Fruit fly (Drosophila melanogaster) whole organism, embryonic: ENCODE data around the gene CG13898.

Experiments
- Ada2b ChIP-seq: fragments of 200-800 bp; sonication (Bioruptor generic); IDR thresholded peaks from 2 replicates; pipeline ENCODE4 v1.3.6; 2022; ENCODE audit warnings: missing biosample characterization, missing genetic modification characterization
- BEAF-32 ChIP-seq: fragments of 200-800 bp; sonication (Bioruptor generic); optimal IDR thresholded peaks from 3 replicates; lab custom pipeline; 2017; ENCODE audit warnings: missing biosample characterization, missing genetic modification characterization, mild to moderate bottlenecking, moderate library complexity, missing genetic modification reagents
- CG12219 ChIP-seq: fragments of 200-800 bp; sonication (Bioruptor generic); optimal IDR thresholded peaks from 3 replicates; lab custom pipeline; 2018; ENCODE audit warnings: missing biosample characterization, mild to moderate bottlenecking, missing genetic modification characterization
- CG12769 ChIP-seq: fragments of 200-800 bp; sonication (Bioruptor generic); optimal IDR thresholded peaks from 2 replicates; lab custom pipeline; 2019; ENCODE audit warnings: missing biosample characterization, mild to moderate bottlenecking, missing genetic modification characterization, moderate library complexity
- CG13296 ChIP-seq: fragments of 200-800 bp; sonication (Bioruptor generic); optimal IDR thresholded peaks from 3 replicates; lab custom pipeline; 2018; ENCODE audit warnings: missing biosample characterization, mild to moderate bottlenecking, missing genetic modification characterization
- CG13775 ChIP-seq: fragments of 200-800 bp; sonication (Bioruptor generic); optimal IDR thresholded peaks from 3 replicates; lab custom pipeline; 2017; ENCODE audit warnings: missing biosample characterization, mild to moderate bottlenecking, missing genetic modification characterization
- CG14710 ChIP-seq: fragments of 200-800 bp; sonication (Bioruptor generic); optimal IDR thresholded peaks from 3 replicates; lab custom pipeline; 2019; ENCODE audit warnings: missing biosample characterization, mild to moderate bottlenecking, missing genetic modification characterization, moderate library complexity
- CG14965 ChIP-seq: fragments of 200-800 bp; sonication (Bioruptor generic); optimal IDR thresholded peaks from 2 replicates; lab custom pipeline; 2016; ENCODE audit warnings: missing biosample characterization, missing genetic modification characterization, borderline replicate concordance
- CG1603 ChIP-seq: fragments of 200-800 bp; sonication (Bioruptor generic); optimal IDR thresholded peaks from 2 replicates; lab custom pipeline; 2019; ENCODE audit warnings: missing biosample characterization, mild to moderate bottlenecking, missing genetic modification characterization, moderate library complexity
- CG17328 ChIP-seq: fragments of 200-800 bp; sonication (Bioruptor generic); IDR thresholded peaks from 2 replicates; pipeline ENCODE4 v1.3.6; 2022; ENCODE audit warnings: missing biosample characterization, missing genetic modification characterization
- CG17568 ChIP-seq: fragments of 200-800 bp; sonication (Bioruptor generic); optimal IDR thresholded peaks from 2 replicates; lab custom pipeline; 2018; ENCODE audit warnings: missing biosample characterization, mild to moderate bottlenecking, missing genetic modification characterization, moderate library complexity
- CG17802 ChIP-seq: fragments of 200-800 bp; sonication (Bioruptor generic); optimal IDR thresholded peaks from 2 replicates; lab custom pipeline; 2018; ENCODE audit warnings: missing biosample characterization, mild to moderate bottlenecking, missing genetic modification characterization, moderate library complexity
- CG2678 ChIP-seq: fragments of 200-800 bp; sonication (Bioruptor generic); optimal IDR thresholded peaks from 3 replicates; lab custom pipeline; 2019; ENCODE audit warnings: missing biosample characterization, mild to moderate bottlenecking, missing genetic modification characterization, moderate library complexity
- CG2712 ChIP-seq: fragments of 200-800 bp; optimal IDR thresholded peaks from 3 replicates; lab custom pipeline; 2019; ENCODE audit warnings: missing biosample characterization, mild to moderate bottlenecking, missing genetic modification characterization, moderate library complexity
- CG32767 ChIP-seq: fragments of 200-800 bp; sonication (Bioruptor generic); IDR thresholded peaks from 2 replicates; pipeline ENCODE4 v1.3.6; 2022; ENCODE audit warnings: missing biosample characterization, missing genetic modification characterization
- CG33213 ChIP-seq: fragments of 200-800 bp; sonication (Bioruptor generic); optimal IDR thresholded peaks from 3 replicates; lab custom pipeline; 2016; ENCODE audit warnings: missing biosample characterization, missing genetic modification characterization
- CG5245 ChIP-seq: fragments of 200-800 bp; sonication (Bioruptor generic); optimal IDR thresholded peaks from 3 replicates; lab custom pipeline; 2016; ENCODE audit warnings: missing biosample characterization, missing genetic modification characterization
- CG7271 ChIP-seq: fragments of 200-800 bp; sonication (Bioruptor generic); optimal IDR thresholded peaks from 2 replicates; lab custom pipeline; 2018; ENCODE audit warnings: missing biosample characterization, mild to moderate bottlenecking, missing genetic modification characterization, moderate library complexity
- CG7745 ChIP-seq: fragments of 200-800 bp; sonication (Bioruptor generic); optimal IDR thresholded peaks from 2 replicates; lab custom pipeline; 2018; ENCODE audit warnings: missing biosample characterization, mild to moderate bottlenecking, missing genetic modification characterization, moderate library complexity
- CG8290 ChIP-seq, 3 experiments: fragments of 200-800 bp; sonication (Bioruptor generic); optimal IDR thresholded peaks; 2 replicates each; lab custom pipeline; 2016 to 2019; ENCODE audit warnings: missing biosample characterization in 3 of 3, missing genetic modification characterization in 3 of 3, mild to moderate bottlenecking in 2 of 3, moderate library complexity in 1 of 3
- CG9932 ChIP-seq: fragments of 200-800 bp; sonication (Bioruptor generic); IDR thresholded peaks from 2 replicates; pipeline ENCODE4 v1.3.6; 2022; ENCODE audit warnings: missing biosample characterization, missing genetic modification characterization
- D19B ChIP-seq: fragments of 200-800 bp; sonication (Bioruptor generic); optimal IDR thresholded peaks from 2 replicates; lab custom pipeline; 2017; ENCODE audit warnings: missing biosample characterization, mild to moderate bottlenecking, missing genetic modification characterization
- Dfd ChIP-seq, 2 experiments: fragments of >200 bp; optimal IDR thresholded peaks; 2 replicates each; lab custom pipeline; 2017; ENCODE audit warnings: missing biosample characterization in 2 of 2, missing genetic modification characterization in 2 of 2
- Drgx ChIP-seq: fragments of 200-800 bp; sonication (Bioruptor generic); IDR thresholded peaks from 2 replicates; pipeline ENCODE4 v1.3.6; 2022; ENCODE audit warnings: missing biosample characterization, missing genetic modification characterization
- H15 ChIP-seq: fragments of 200-800 bp; sonication (Bioruptor generic); IDR thresholded peaks from 3 replicates; pipeline ENCODE4 v1.3.6; 2022; ENCODE audit warnings: missing biosample characterization, missing genetic modification characterization
- Hr78 ChIP-seq, 2 experiments: fragments of 200-800 bp in 1 of 2; fragments of >200 bp in 1 of 2; sonication (Bioruptor generic) in 1 of 2; optimal IDR thresholded peaks; 2 replicates each; lab custom pipeline; 2017 to 2019; ENCODE audit warnings: missing biosample characterization in 2 of 2, missing genetic modification characterization in 2 of 2, mild to moderate bottlenecking in 1 of 2, moderate library complexity in 1 of 2
- MBD-R2 ChIP-seq: fragments of 200-800 bp; sonication (Bioruptor generic); IDR thresholded peaks from 2 replicates; pipeline ENCODE4 v1.3.6; 2022; ENCODE audit warnings: missing biosample characterization, missing genetic modification characterization
- Vsx1 ChIP-seq: fragments of 200-800 bp; sonication (Bioruptor generic); optimal IDR thresholded peaks from 2 replicates; lab custom pipeline; 2017; ENCODE audit warnings: missing biosample characterization, mild to moderate bottlenecking, missing genetic modification characterization, missing genetic modification reagents
- az2 ChIP-seq: fragments of 200-800 bp; sonication (Bioruptor generic); optimal IDR thresholded peaks from 3 replicates; lab custom pipeline; 2016; ENCODE audit warnings: missing biosample characterization, missing genetic modification characterization
- bsh ChIP-seq, 2 experiments: fragments of 200-800 bp; sonication (Bioruptor generic); optimal IDR thresholded peaks; 2 replicates each; lab custom pipeline; 2017 to 2018; ENCODE audit warnings: mild to moderate bottlenecking in 2 of 2, missing biosample characterization in 2 of 2, missing genetic modification characterization in 2 of 2, moderate library complexity in 1 of 2
- chn ChIP-seq: fragments of 200-800 bp; sonication (Bioruptor generic); optimal IDR thresholded peaks from 2 replicates; lab custom pipeline; 2016; ENCODE audit warnings: missing biosample characterization, missing genetic modification characterization
- corto ChIP-seq: fragments of 200-800 bp; sonication (Bioruptor generic); optimal IDR thresholded peaks from 2 replicates; lab custom pipeline; 2016; ENCODE audit warnings: missing biosample characterization, mild to moderate bottlenecking, missing genetic modification characterization, moderate library complexity
- disco-r ChIP-seq: fragments of 200-800 bp; sonication (Bioruptor generic); optimal IDR thresholded peaks from 2 replicates; lab custom pipeline; 2016; ENCODE audit warnings: missing biosample characterization, missing genetic modification characterization
- dysf ChIP-seq: fragments of 200-800 bp; sonication (Bioruptor generic); IDR thresholded peaks from 3 replicates; pipeline ENCODE4 v1.3.6; 2022; ENCODE audit warnings: missing biosample characterization, missing genetic modification characterization
- eve ChIP-seq, 2 experiments: fragments of >200 bp; optimal IDR thresholded peaks; 2 replicates each; lab custom pipeline; 2017; ENCODE audit warnings: missing biosample characterization in 2 of 2, missing genetic modification characterization in 2 of 2
- fu2 ChIP-seq: fragments of 200-800 bp; sonication (Bioruptor generic); optimal IDR thresholded peaks from 2 replicates; lab custom pipeline; 2016; ENCODE audit warnings: missing biosample characterization, missing genetic modification characterization
- inv ChIP-seq: fragments of 200-800 bp; sonication (Bioruptor generic); IDR thresholded peaks from 2 replicates; pipeline ENCODE4 v1.3.6; 2022; ENCODE audit warnings: missing biosample characterization, missing genetic modification characterization; ENCODE audit not compliant: partially characterized antibody
- jumu ChIP-seq: fragments of 200-800 bp; sonication (Bioruptor generic); optimal IDR thresholded peaks from 3 replicates; lab custom pipeline; 2016; ENCODE audit warnings: missing biosample characterization, missing genetic modification characterization
- kay ChIP-seq: fragments of 200-800 bp; sonication (Bioruptor generic); optimal IDR thresholded peaks from 2 replicates; lab custom pipeline; 2016; ENCODE audit warnings: missing biosample characterization, missing genetic modification characterization
- lbe ChIP-seq: fragments of 200-800 bp; sonication (Bioruptor generic); optimal IDR thresholded peaks from 2 replicates; lab custom pipeline; 2016; ENCODE audit warnings: missing biosample characterization, mild to moderate bottlenecking, missing genetic modification characterization
- lmd ChIP-seq: fragments of 200-800 bp; sonication (Bioruptor generic); IDR thresholded peaks from 2 replicates; pipeline ENCODE4 v1.3.6; 2022; ENCODE audit warnings: missing biosample characterization, missing genetic modification characterization
- nmo ChIP-seq: fragments of 200-800 bp; sonication (Bioruptor generic); optimal IDR thresholded peaks from 2 replicates; lab custom pipeline; 2018; ENCODE audit warnings: missing biosample characterization, mild to moderate bottlenecking, missing genetic modification characterization, moderate library complexity
- nom ChIP-seq: fragments of 200-800 bp; sonication (Bioruptor generic); optimal IDR thresholded peaks from 2 replicates; lab custom pipeline; 2017; ENCODE audit warnings: missing biosample characterization, missing genetic modification characterization, mild to moderate bottlenecking, moderate library complexity, missing genetic modification reagents
- repo ChIP-seq: fragments of 200-800 bp; sonication (Bioruptor generic); optimal IDR thresholded peaks from 2 replicates; lab custom pipeline; 2016; ENCODE audit warnings: missing biosample characterization, missing genetic modification characterization
- row ChIP-seq: fragments of 200-800 bp; sonication (Bioruptor generic); IDR thresholded peaks from 3 replicates; pipeline ENCODE4 v1.3.6; 2022; ENCODE audit warnings: missing biosample characterization, missing genetic modification characterization
- sna ChIP-seq: fragments of 200-800 bp; sonication (Bioruptor generic); IDR thresholded peaks from 2 replicates; pipeline ENCODE4 v1.3.6; 2022; ENCODE audit warnings: missing biosample characterization, missing genetic modification characterization; ENCODE audit not compliant: partially characterized antibody
- sob ChIP-seq: fragments of 200-800 bp; sonication (Bioruptor generic); IDR thresholded peaks from 2 replicates; pipeline ENCODE4 v1.3.6; 2022; ENCODE audit warnings: missing biosample characterization, missing genetic modification characterization
- toy ChIP-seq: fragments of 200-800 bp; sonication (Bioruptor generic); IDR thresholded peaks from 2 replicates; pipeline ENCODE4 v1.3.6; 2022; ENCODE audit warnings: missing biosample characterization, missing genetic modification characterization
- zfh1 ChIP-seq: fragments of 200-800 bp; sonication (Bioruptor generic); IDR thresholded peaks from 3 replicates; pipeline ENCODE4 v1.3.6; 2022; ENCODE audit warnings: missing biosample characterization, missing genetic modification characterization

CG13898 gene

dm6 chr3L:801860-802462 is 1.9 kb downstream of the CG13898 start (continued):
- TF ChIP-seq Drgx = peak; percentile 64
- no peak for TF ChIP-seq MBD-R2
- peak; percentile 38 for TF ChIP-seq CG2678 (tag; lab: Kevin White, UChicago)
- TF ChIP-seq Vsx1 (GFP tag; lab: Kevin White, UChicago) = no peak
- TF ChIP-seq disco-r = no peak
- TF ChIP-seq H15 (GFP tag; lab: Robert Waterston, UW) = no peak
- no peak for TF ChIP-seq CG13296 (GFP tag; lab: Kevin White, UChicago)
- peak; percentile 3 for TF ChIP-seq CG12219 (GFP tag; lab: Kevin White, UChicago)
- peak; percentile 24 for TF ChIP-seq chn (GFP tag; lab: Kevin White, UChicago)
- TF ChIP-seq CG5245 (GFP tag; lab: Kevin White, UChicago) = peak; percentile 12
- no peak for TF ChIP-seq D19B
- TF ChIP-seq lbe (GFP tag; lab: Kevin White, UChicago) = peak; percentile 50
- TF ChIP-seq CG1603 (tag; lab: Kevin White, UChicago) = peak; percentile 43
- TF ChIP-seq sna (GFP tag; lab: Robert Waterston, UW) = no peak
- TF ChIP-seq CG2712 (tag; lab: Kevin White, UChicago) = peak; percentile 5
- TF ChIP-seq nom (GFP tag; lab: Kevin White, UChicago) = peak; percentile 3
- no peak for TF ChIP-seq CG7745 (tag; lab: Kevin White, UChicago)
- TF ChIP-seq lmd (GFP tag; lab: Robert Waterston, UW) = 0 out of 2 replicates have a peak, but pooled peaks have one; percentile 13
- TF ChIP-seq az2 (GFP tag; lab: Kevin White, UChicago) = peak; percentile 8
- TF ChIP-seq CG12769 = peak; percentile 2
- no peak for TF ChIP-seq CG33213 (GFP tag; lab: Kevin White, UChicago)
- no peak for TF ChIP-seq eve (GFP tag; optimal IDR thresholded peaks at IDR 0.05; lab: Kevin White, UChicago)
- no peak for TF ChIP-seq CG14965 (GFP tag; lab: Kevin White, UChicago)
- peak; percentile 37 for TF ChIP-seq nmo (GFP tag; lab: Kevin White, UChicago)
- TF ChIP-seq fu2 (GFP tag; lab: Kevin White, UChicago) = no peak
- TF ChIP-seq Ada2b (GFP tag; lab: Robert Waterston, UW) = peak; percentile 20; the same call in 1 of the 2 replicates
- TF ChIP-seq CG32767 (GFP tag; lab: Robert Waterston, UW) = 0 out of 2 replicates have a peak, but pooled peaks have one; percentile 36
- no peak for TF ChIP-seq Hr78 (GFP tag; optimal IDR thresholded peaks at IDR 0.05; lab: Kevin White, UChicago)
- peak; percentile 36 to 51 for TF ChIP-seq bsh (GFP tag; optimal IDR thresholded peaks at IDR 0.05; lab: Kevin White, UChicago)
- no peak for TF ChIP-seq CG17568
- TF ChIP-seq BEAF-32 (GFP tag; lab: Kevin White, UChicago) = no peak
- TF ChIP-seq zfh1 = no peak; the same call in 2 of the 3 replicates
- TF ChIP-seq CG8290 (GFP tag; optimal IDR thresholded peaks at IDR 0.05; lab: Kevin White, UChicago) = no peak
- TF ChIP-seq CG8290 (tag; optimal IDR thresholded peaks at IDR 0.05; lab: Kevin White, UChicago) = peak in 1 of 2 experiments; percentile 14
- no peak for TF ChIP-seq kay (GFP tag; lab: Kevin White, UChicago)
- TF ChIP-seq toy = no peak
- peak; percentile 0 for TF ChIP-seq CG14710 (tag; lab: Kevin White, UChicago)
- TF ChIP-seq inv (GFP tag; lab: Robert Waterston, UW) = no peak
- no peak for TF ChIP-seq jumu (GFP tag; lab: Kevin White, UChicago)
- TF ChIP-seq CG7271 (tag; lab: Kevin White, UChicago) = no peak
- no peak for TF ChIP-seq CG13775 (GFP tag; lab: Kevin White, UChicago)
- no peak for TF ChIP-seq dysf (GFP tag; lab: Robert Waterston, UW)
- TF ChIP-seq corto (GFP tag; lab: Kevin White, UChicago) = no peak
- 0 out of 2 replicates have a peak, but pooled peaks have one; percentile 17 for TF ChIP-seq CG17328
- TF ChIP-seq CG9932 = no peak
- TF ChIP-seq repo (GFP tag; lab: Kevin White, UChicago) = no peak
- no peak for TF ChIP-seq Dfd (GFP tag; optimal IDR thresholded peaks at IDR 0.05; lab: Kevin White, UChicago)
- TF ChIP-seq sob = peak; percentile 16; the same call in 1 of the 2 replicates
- peak; percentile 13; the same call in 1 of the 3 replicates for TF ChIP-seq row (GFP tag; lab: Robert Waterston, UW)
- peak; percentile 13 for TF ChIP-seq CG17802
